Worm (Caenorhabditis elegans) whole organism, L1 larva: ENCODE measurements around the gene bud-13.

Experiments
- C04F5.9 ChIP-seq: sonication (generic microtip); optimal IDR thresholded peaks from 2 replicates; lab custom pipeline; 2016; ENCODE audit warnings: missing genetic modification characterization, missing compliant biosample characterization
- ces-1 ChIP-seq: fragments of 150-350 bp; optimal IDR thresholded peaks from 2 replicates; lab custom pipeline; 2014; ENCODE audit warnings: missing biosample characterization, missing genetic modification reagents, missing genetic modification characterization
- dsc-1 ChIP-seq: sonication (generic microtip); optimal IDR thresholded peaks from 2 replicates; lab custom pipeline; 2016; ENCODE audit warnings: mild to moderate bottlenecking, missing genetic modification characterization, missing compliant biosample characterization
- lir-3 ChIP-seq: sonication (generic microtip); optimal IDR thresholded peaks from 2 replicates; lab custom pipeline; 2016; ENCODE audit warnings: mild to moderate bottlenecking, missing genetic modification characterization, moderate library complexity, missing compliant biosample characterization; ENCODE audit not compliant: poor library complexity
- lsy-2 ChIP-seq, 2 experiments: fragments of 150-350 bp; optimal IDR thresholded peaks; 2 replicates each; lab custom pipeline; 2014; ENCODE audit warnings: missing biosample characterization in 2 of 2, missing genetic modification characterization in 2 of 2
- nhr-11 ChIP-seq: fragments of 150-350 bp; optimal IDR thresholded peaks from 2 replicates; lab custom pipeline; 2014; ENCODE audit warnings: missing biosample characterization, missing genetic modification characterization
- nhr-28 ChIP-seq: fragments of 150-350 bp; optimal IDR thresholded peaks from 2 replicates; lab custom pipeline; 2014; ENCODE audit warnings: missing biosample characterization, missing genetic modification characterization
- skn-1 ChIP-seq: fragments of 150-350 bp; optimal IDR thresholded peaks from 2 replicates; lab custom pipeline; 2014; ENCODE audit warnings: missing biosample characterization, missing genetic modification characterization
- snpc-4 ChIP-seq: fragments of 150-350 bp; optimal IDR thresholded peaks from 2 replicates; lab custom pipeline; 2014; ENCODE audit warnings: missing biosample characterization, missing genetic modification characterization
- unc-62 ChIP-seq: fragments of 150-350 bp; optimal IDR thresholded peaks from 2 replicates; lab custom pipeline; 2014; ENCODE audit warnings: missing biosample characterization, missing genetic modification reagents, missing genetic modification characterization

- TF ChIP-seq skn-1 (tag; lab: Kevin White, UChicago) (no peak), snpc-4 (tag; lab: Kevin White, UChicago) (no peak), lir-3 (tag; lab: Kevin White, UChicago) (no peak), lsy-2 (tag; optimal IDR thresholded peaks at IDR 0.05; lab: Kevin White, UChicago) (no peak), nhr-28 (tag; lab: Kevin White, UChicago) (no peak), ces-1 (GFP tag; lab: Kevin White, UChicago) (no peak), dsc-1 (no peak), nhr-11 (tag; lab: Kevin White, UChicago) (no peak), C04F5.9 (no peak), unc-62 (GFP tag; lab: Kevin White, UChicago) (no peak)
Observed at ce11 chrIII:9001899-9002298, 34.4 kb upstream of the bud-13 start, which contains the start of gene rpn-6.2.
